Worm (Caenorhabditis elegans): ENCODE data around the gene Y39E4A.1.

Y39E4A.1 gene

DNA sequence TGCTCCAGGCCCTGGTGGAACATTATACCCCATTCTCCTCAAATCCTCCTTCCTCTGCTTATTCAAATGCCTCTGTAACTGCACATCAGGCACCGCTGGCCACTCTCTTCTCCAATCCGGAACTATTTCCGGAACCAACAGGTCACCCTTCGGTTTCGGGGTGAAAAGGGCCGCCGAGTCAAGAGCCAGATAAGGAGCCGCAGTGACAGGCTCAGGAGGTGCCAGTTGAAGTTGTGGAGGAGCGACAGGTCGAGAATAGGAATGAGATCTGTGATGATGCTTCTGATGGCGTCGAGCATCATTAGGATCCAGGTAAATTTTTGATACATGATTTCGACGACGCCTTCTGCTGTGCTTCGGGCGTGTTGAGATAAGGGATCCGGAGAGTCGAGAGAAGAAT is 47.0 kb downstream of the Y39E4A.1 start:
- TF ChIP-seq mab-5 (tag; optimal IDR thresholded peaks at IDR 0.05) = no peak
- no peak for TF ChIP-seq peb-1 (tag; optimal IDR thresholded peaks at IDR 0.05)
- TF ChIP-seq elt-3 (tag; optimal IDR thresholded peaks at IDR 0.05) = no peak
- no peak for TF ChIP-seq alr-1 (tag; optimal IDR thresholded peaks at IDR 0.05)
- TF ChIP-seq sma-3 (GFP tag; optimal IDR thresholded peaks at IDR 0.05) = no peak
- TF ChIP-seq zag-1 (tag; optimal IDR thresholded peaks at IDR 0.05) = no peak
- no peak for TF ChIP-seq nhr-77 (tag; optimal IDR thresholded peaks at IDR 0.05)
- no peak for TF ChIP-seq nhr-10 (tag; optimal IDR thresholded peaks at IDR 0.05)
- TF ChIP-seq ama-1 (optimal IDR thresholded peaks at IDR 0.05) = no peak
- no peak for TF ChIP-seq gmeb-1 (tag; optimal IDR thresholded peaks at IDR 0.05)
- TF ChIP-seq unc-39 (tag; optimal IDR thresholded peaks at IDR 0.05) = no peak
- no peak for TF ChIP-seq skn-1 (tag; optimal IDR thresholded peaks at IDR 0.05)
- TF ChIP-seq lsy-2 (tag; optimal IDR thresholded peaks at IDR 0.05) = no peak
- no peak for TF ChIP-seq ceh-16 (tag; optimal IDR thresholded peaks at IDR 0.05)
- no peak for TF ChIP-seq nhr-23 (tag; optimal IDR thresholded peaks at IDR 0.05)
- no peak for TF ChIP-seq unc-55 (GFP tag; optimal IDR thresholded peaks at IDR 0.05)
- TF ChIP-seq snpc-4 (tag; optimal IDR thresholded peaks at IDR 0.05) = no peak

DNA sequence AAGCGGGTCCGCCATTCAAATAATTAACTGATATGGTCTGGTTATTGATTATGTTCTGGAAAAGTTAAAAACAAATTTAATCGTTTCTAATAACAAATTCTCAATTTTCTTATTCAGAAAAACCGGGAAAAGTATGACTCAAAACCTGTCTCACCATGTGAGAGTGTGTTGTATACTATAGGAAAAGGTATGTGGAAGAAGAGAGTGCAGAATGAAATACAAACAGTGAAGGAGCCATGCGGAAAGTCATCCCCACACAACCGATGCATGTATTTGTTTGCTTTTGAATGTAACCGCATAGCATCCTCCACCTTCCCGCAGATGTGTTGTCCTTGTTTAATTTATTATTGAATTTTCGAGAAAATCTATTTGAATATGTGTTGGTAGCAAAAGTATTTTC is 49.2 kb downstream of the Y39E4A.1 start, which contains the start of gene ZK1010.8:
TSS of gene ZK1010.8 (minus strand) at position 214 of the 400 bp plus-strand sequence.
- TF ChIP-seq mab-5 (tag; optimal IDR thresholded peaks at IDR 0.05) (no peak), fos-1 (tag; optimal IDR thresholded peaks at IDR 0.05) (peak; percentile 54), lin-39 (tag; optimal IDR thresholded peaks at IDR 0.05) (no peak), nhr-11 (tag; optimal IDR thresholded peaks at IDR 0.05) (no peak), unc-62 (GFP tag; optimal IDR thresholded peaks at IDR 0.05) (no peak)
